Fruit fly (Drosophila melanogaster) whole organism, embryonic: ENCODE data around the gene CG9757.

Source experiments
- Abd-B ChIP-seq: fragments of 200-800 bp; sonication (Bioruptor generic); optimal IDR thresholded peaks from 2 replicates; lab custom pipeline; 2018; ENCODE audit warnings: missing biosample characterization, mild to moderate bottlenecking, missing genetic modification characterization, moderate library complexity
- Atf3 ChIP-seq: fragments of 200-800 bp; sonication (Bioruptor generic); optimal IDR thresholded peaks from 3 replicates; lab custom pipeline; 2016; ENCODE audit warnings: missing biosample characterization, missing genetic modification characterization
- BEAF-32 ChIP-seq: fragments of 200-800 bp; sonication (Bioruptor generic); optimal IDR thresholded peaks from 3 replicates; lab custom pipeline; 2017; ENCODE audit warnings: missing biosample characterization, missing genetic modification characterization, mild to moderate bottlenecking, moderate library complexity, missing genetic modification reagents
- Bdp1 ChIP-seq: fragments of 200-800 bp; sonication (Bioruptor generic); optimal IDR thresholded peaks from 3 replicates; lab custom pipeline; 2016; ENCODE audit warnings: missing biosample characterization, missing genetic modification characterization
- CG10267 ChIP-seq: fragments of 200-800 bp; sonication (Bioruptor generic); optimal IDR thresholded peaks from 2 replicates; lab custom pipeline; 2018; ENCODE audit warnings: missing biosample characterization, mild to moderate bottlenecking, missing genetic modification characterization, moderate library complexity
- CG10654 ChIP-seq: fragments of 200-800 bp; sonication (Bioruptor generic); optimal IDR thresholded peaks from 2 replicates; lab custom pipeline; 2016; ENCODE audit warnings: missing biosample characterization, missing genetic modification characterization
- CG12942 ChIP-seq: fragments of 200-800 bp; sonication (Bioruptor generic); optimal IDR thresholded peaks from 3 replicates; lab custom pipeline; 2016; ENCODE audit warnings: missing biosample characterization, missing genetic modification characterization
- CG13624 ChIP-seq: fragments of 200-800 bp; sonication (Bioruptor generic); optimal IDR thresholded peaks from 2 replicates; lab custom pipeline; 2016; ENCODE audit warnings: missing biosample characterization, missing genetic modification characterization
- CG13775 ChIP-seq: fragments of 200-800 bp; sonication (Bioruptor generic); optimal IDR thresholded peaks from 3 replicates; lab custom pipeline; 2017; ENCODE audit warnings: missing biosample characterization, mild to moderate bottlenecking, missing genetic modification characterization
- CG14667 ChIP-seq: fragments of 200-800 bp; sonication (Bioruptor generic); IDR thresholded peaks from 2 replicates; pipeline ENCODE4 v1.3.6; 2022; ENCODE audit warnings: missing biosample characterization, missing genetic modification characterization
- CG15696 ChIP-seq: fragments of 200-800 bp; sonication (Bioruptor generic); optimal IDR thresholded peaks from 2 replicates; lab custom pipeline; 2019; ENCODE audit warnings: missing biosample characterization, mild to moderate bottlenecking, missing genetic modification characterization, moderate library complexity
- CG2199 ChIP-seq: fragments of 200-800 bp; sonication (Bioruptor generic); IDR thresholded peaks from 3 replicates; pipeline ENCODE4 v1.3.6; 2022; ENCODE audit warnings: missing biosample characterization, missing genetic modification characterization
- CG31224 ChIP-seq: fragments of 200-800 bp; sonication (Bioruptor generic); IDR thresholded peaks from 2 replicates; pipeline ENCODE4 v1.3.6; 2022; ENCODE audit warnings: missing biosample characterization, missing genetic modification characterization
- CG32772 ChIP-seq: fragments of 200-800 bp; sonication (Bioruptor generic); IDR thresholded peaks from 2 replicates; pipeline ENCODE4 v1.3.6; 2022; ENCODE audit warnings: missing biosample characterization, missing genetic modification characterization
- CG34224 ChIP-seq: fragments of 200-800 bp; sonication (Bioruptor generic); IDR thresholded peaks from 3 replicates; pipeline ENCODE4 v1.3.6; 2022; ENCODE audit warnings: missing biosample characterization, missing genetic modification characterization; ENCODE audit not compliant: partially characterized antibody
- CG4404 ChIP-seq: fragments of 200-800 bp; sonication (Bioruptor generic); IDR thresholded peaks from 2 replicates; pipeline ENCODE4 v1.3.6; 2022; ENCODE audit warnings: missing biosample characterization, missing genetic modification characterization
- CG5953 ChIP-seq: fragments of 200-800 bp; sonication (Bioruptor generic); IDR thresholded peaks from 2 replicates; pipeline ENCODE4 v1.3.6; 2022; ENCODE audit warnings: missing biosample characterization, missing genetic modification characterization
- CG6272 ChIP-seq: fragments of 200-800 bp; sonication (Bioruptor generic); IDR thresholded peaks from 2 replicates; pipeline ENCODE4 v1.3.6; 2022; ENCODE audit warnings: missing biosample characterization, missing genetic modification characterization
- CG6813 ChIP-seq: fragments of 200-800 bp; sonication (Bioruptor generic); optimal IDR thresholded peaks from 2 replicates; lab custom pipeline; 2017; ENCODE audit warnings: missing biosample characterization, missing genetic modification characterization, mild to moderate bottlenecking, moderate library complexity, missing genetic modification reagents
- CG7271 ChIP-seq: fragments of 200-800 bp; sonication (Bioruptor generic); optimal IDR thresholded peaks from 2 replicates; lab custom pipeline; 2018; ENCODE audit warnings: missing biosample characterization, mild to moderate bottlenecking, missing genetic modification characterization, moderate library complexity
- CG7786 ChIP-seq: fragments of 200-800 bp; sonication (Bioruptor generic); optimal IDR thresholded peaks from 2 replicates; lab custom pipeline; 2016; ENCODE audit warnings: missing biosample characterization, missing genetic modification characterization
- CG9215 ChIP-seq: fragments of 200-800 bp; sonication (Bioruptor generic); IDR thresholded peaks from 2 replicates; pipeline ENCODE4 v1.3.6; 2022; ENCODE audit warnings: missing biosample characterization, missing genetic modification characterization
- CG9797 ChIP-seq: fragments of 200-800 bp; sonication (Bioruptor generic); optimal IDR thresholded peaks from 3 replicates; lab custom pipeline; 2018; ENCODE audit warnings: missing biosample characterization, mild to moderate bottlenecking, missing genetic modification characterization
- CHES-1-like ChIP-seq: fragments of 200-800 bp; sonication (Bioruptor generic); optimal IDR thresholded peaks from 2 replicates; lab custom pipeline; 2016; ENCODE audit warnings: missing biosample characterization, missing genetic modification characterization
- CTCF ChIP-seq: fragments of 200-800 bp; sonication (Bioruptor generic); optimal IDR thresholded peaks from 2 replicates; lab custom pipeline; 2017; ENCODE audit warnings: missing biosample characterization, mild to moderate bottlenecking, missing genetic modification characterization, moderate library complexity
- Drgx ChIP-seq: fragments of 200-800 bp; sonication (Bioruptor generic); IDR thresholded peaks from 2 replicates; pipeline ENCODE4 v1.3.6; 2022; ENCODE audit warnings: missing biosample characterization, missing genetic modification characterization
- Usf ChIP-seq: fragments of 200-800 bp; sonication (Bioruptor generic); optimal IDR thresholded peaks from 2 replicates; lab custom pipeline; 2017; ENCODE audit warnings: missing genotype, missing biosample characterization, missing genetic modification characterization
- bbx ChIP-seq: fragments of 200-800 bp; sonication (Bioruptor generic); IDR thresholded peaks from 2 replicates; pipeline ENCODE4 v1.3.6; 2022; ENCODE audit warnings: missing biosample characterization, missing genetic modification characterization; ENCODE audit not compliant: partially characterized antibody
- chn ChIP-seq: fragments of 200-800 bp; sonication (Bioruptor generic); optimal IDR thresholded peaks from 2 replicates; lab custom pipeline; 2016; ENCODE audit warnings: missing biosample characterization, missing genetic modification characterization
- crol ChIP-seq: fragments of 200-800 bp; sonication (Bioruptor generic); IDR thresholded peaks from 2 replicates; pipeline ENCODE4 v1.3.6; 2022; ENCODE audit warnings: missing biosample characterization, missing genetic modification characterization
- disco-r ChIP-seq: fragments of 200-800 bp; sonication (Bioruptor generic); optimal IDR thresholded peaks from 2 replicates; lab custom pipeline; 2016; ENCODE audit warnings: missing biosample characterization, missing genetic modification characterization
- dmrt11E ChIP-seq: fragments of 200-800 bp; sonication (Bioruptor generic); optimal IDR thresholded peaks from 3 replicates; lab custom pipeline; 2018; ENCODE audit warnings: missing biosample characterization, mild to moderate bottlenecking, missing genetic modification characterization, moderate library complexity
- ems ChIP-seq: fragments of 200-800 bp; sonication (Bioruptor generic); optimal IDR thresholded peaks from 3 replicates; lab custom pipeline; 2016; ENCODE audit warnings: missing biosample characterization, missing genetic modification characterization
- hbn ChIP-seq: fragments of 200-800 bp; sonication (Bioruptor generic); IDR thresholded peaks from 2 replicates; pipeline ENCODE4 v1.3.6; 2022; ENCODE audit warnings: missing biosample characterization, missing genetic modification characterization; ENCODE audit not compliant: partially characterized antibody
- ind ChIP-seq: fragments of 200-800 bp; sonication (Bioruptor generic); optimal IDR thresholded peaks from 3 replicates; lab custom pipeline; 2016; ENCODE audit warnings: missing biosample characterization, missing genetic modification characterization
- jumu ChIP-seq: fragments of 200-800 bp; sonication (Bioruptor generic); optimal IDR thresholded peaks from 3 replicates; lab custom pipeline; 2016; ENCODE audit warnings: missing biosample characterization, missing genetic modification characterization
- kay ChIP-seq: fragments of 200-800 bp; sonication (Bioruptor generic); optimal IDR thresholded peaks from 2 replicates; lab custom pipeline; 2016; ENCODE audit warnings: missing biosample characterization, missing genetic modification characterization
- pita ChIP-seq: fragments of 200-800 bp; sonication (Bioruptor generic); optimal IDR thresholded peaks from 2 replicates; lab custom pipeline; 2017; ENCODE audit warnings: missing biosample characterization, mild to moderate bottlenecking, missing genetic modification characterization
- pnt ChIP-seq: fragments of 200-800 bp; sonication (Bioruptor generic); optimal IDR thresholded peaks from 3 replicates; lab custom pipeline; 2016; ENCODE audit warnings: missing biosample characterization, missing genetic modification characterization
- pros ChIP-seq: fragments of 200-800 bp; sonication (Bioruptor generic); optimal IDR thresholded peaks from 3 replicates; lab custom pipeline; 2019; ENCODE audit warnings: missing biosample characterization, mild to moderate bottlenecking, missing genetic modification characterization, moderate library complexity
- repo ChIP-seq: fragments of 200-800 bp; sonication (Bioruptor generic); optimal IDR thresholded peaks from 2 replicates; lab custom pipeline; 2016; ENCODE audit warnings: missing biosample characterization, missing genetic modification characterization
- salm ChIP-seq: fragments of 200-800 bp; sonication (Bioruptor generic); optimal IDR thresholded peaks from 2 replicates; lab custom pipeline; 2018; ENCODE audit warnings: missing biosample characterization, mild to moderate bottlenecking, missing genetic modification characterization
- sens ChIP-seq: fragments of 200-800 bp; sonication (Bioruptor generic); peaks from one replicate; lab custom pipeline; 2016; ENCODE audit warnings: missing biosample characterization, missing genetic modification characterization
- stc ChIP-seq: fragments of 200-800 bp; sonication (Bioruptor generic); IDR thresholded peaks from 2 replicates; pipeline ENCODE4 v1.3.6; 2022; ENCODE audit warnings: missing biosample characterization, missing genetic modification characterization
- sug ChIP-seq: fragments of 200-800 bp; optimal IDR thresholded peaks from 2 replicates; lab custom pipeline; 2019; ENCODE audit warnings: missing biosample characterization, mild to moderate bottlenecking, missing genetic modification characterization, moderate library complexity
- tgo ChIP-seq: fragments of 200-800 bp; sonication (Bioruptor generic); IDR thresholded peaks from 3 replicates; pipeline ENCODE4 v1.3.6; 2022; ENCODE audit warnings: missing biosample characterization, missing genetic modification characterization
- toy ChIP-seq: fragments of 200-800 bp; sonication (Bioruptor generic); IDR thresholded peaks from 2 replicates; pipeline ENCODE4 v1.3.6; 2022; ENCODE audit warnings: missing biosample characterization, missing genetic modification characterization
- ttk ChIP-seq: fragments of 200-800 bp; sonication (Bioruptor generic); IDR thresholded peaks from 2 replicates; pipeline ENCODE4 v2.1.2; 2022; ENCODE audit warnings: missing biosample characterization, missing genetic modification characterization
- wek ChIP-seq: fragments of 200-800 bp; sonication (Bioruptor generic); optimal IDR thresholded peaks from 3 replicates; lab custom pipeline; 2018; ENCODE audit warnings: missing biosample characterization, mild to moderate bottlenecking, missing genetic modification characterization, moderate library complexity
- yki ChIP-seq: fragments of >200 bp; optimal IDR thresholded peaks from 3 replicates; lab custom pipeline; 2018
- zfh2 ChIP-seq: fragments of 200-800 bp; sonication (Bioruptor generic); optimal IDR thresholded peaks from 2 replicates; lab custom pipeline; 2016; ENCODE audit warnings: missing biosample characterization, missing genetic modification characterization

The CG9757 gene

dm6 chr3R:13659865-13660738 lies 47.9 kb upstream of the CG9757 start, which contains the start of gene Hrb87F (continued):
- TF ChIP-seq CG4404 (GFP tag; lab: Robert Waterston, UW) (no peak), CG6813 (GFP tag; lab: Kevin White, UChicago) (no peak), chn (GFP tag; lab: Kevin White, UChicago) (no peak), CTCF (GFP tag; lab: Kevin White, UChicago) (no peak), jumu (GFP tag; lab: Kevin White, UChicago) (no peak), ems (GFP tag; lab: Kevin White, UChicago) (no peak), Abd-B (no peak), CHES-1-like (GFP tag; lab: Kevin White, UChicago) (peak; percentile 21), CG34224 (GFP tag; lab: Robert Waterston, UW) (no peak), CG10654 (no peak), Atf3 (GFP tag; lab: Kevin White, UChicago) (no peak), CG12942 (no peak), CG10267 (tag; lab: Kevin White, UChicago) (no peak), CG6272 (peak; percentile 46; the same call in 1 of the 2 replicates), kay (GFP tag; lab: Kevin White, UChicago) (no peak), CG31224 (GFP tag; lab: Robert Waterston, UW) (no peak), CG14667 (no peak), CG7271 (tag; lab: Kevin White, UChicago) (no peak), Bdp1 (no peak), CG2199 (no peak), zfh2 (GFP tag; lab: Kevin White, UChicago) (no peak), tgo (no peak), salm (no peak), dmrt11E (tag; lab: Kevin White, UChicago) (no peak), CG9215 (peak; percentile 12; the same call in 1 of the 2 replicates), sens (GFP tag; lab: Kevin White, UChicago) (no peak), pnt (GFP tag; lab: Kevin White, UChicago) (no peak), repo (GFP tag; lab: Kevin White, UChicago) (no peak), ttk (GFP tag; lab: Robert Waterston, UW) (no peak), ind (no peak), hbn (GFP tag; lab: Robert Waterston, UW) (no peak), Drgx (no peak), CG7786 (GFP tag; lab: Kevin White, UChicago) (no peak), crol (no peak), CG13775 (GFP tag; lab: Kevin White, UChicago) (no peak), CG15696 (no peak), bbx (GFP tag; lab: Robert Waterston, UW) (0 out of 2 replicates have a peak, but pooled peaks have one; percentile 9), CG9797 (GFP tag; lab: Kevin White, UChicago) (peak; percentile 57), sug (tag; lab: Kevin White, UChicago) (no peak), wek (GFP tag; lab: Kevin White, UChicago) (peak; percentile 88), disco-r (GFP tag; lab: Kevin White, UChicago) (no peak), CG13624 (GFP tag; lab: Kevin White, UChicago) (no peak), BEAF-32 (peak; percentile 40), CG32772 (GFP tag; lab: Robert Waterston, UW) (peak; percentile 32; the same call in 1 of the 2 replicates), stc (GFP tag; lab: Robert Waterston, UW) (no peak), CG5953 (GFP tag; lab: Robert Waterston, UW) (no peak), pros (no peak), Usf (GFP tag; lab: Kevin White, UChicago) (no peak), toy (GFP tag; lab: Robert Waterston, UW) (no peak), yki (lab: Kevin White, UChicago) (no peak), pita (GFP tag; lab: Kevin White, UChicago) (no peak)
